Fruit fly (Drosophila melanogaster) whole organism, embryonic: ENCODE results near the gene cactin.
A peak's percentile ranks its signal among the peaks of the same experiment; 100 is the strongest.

ENCODE experiments used
- Aef1 ChIP-seq: fragments of 200-800 bp; sonication (Bioruptor generic); IDR thresholded peaks from 3 replicates; pipeline ENCODE4 v1.3.6; 2022; ENCODE audit warnings: missing biosample characterization, missing genetic modification characterization
- Atf-2 ChIP-seq: fragments of 200-800 bp; sonication (Bioruptor generic); optimal IDR thresholded peaks from 2 replicates; lab custom pipeline; 2016; ENCODE audit warnings: missing biosample characterization, missing genetic modification characterization
- BtbVII ChIP-seq: fragments of 200-800 bp; sonication (Bioruptor generic); optimal IDR thresholded peaks from 3 replicates; lab custom pipeline; 2017; ENCODE audit warnings: missing biosample characterization, mild to moderate bottlenecking, missing genetic modification characterization
- CG1024 ChIP-seq: fragments of 200-800 bp; sonication (Bioruptor generic); IDR thresholded peaks from 2 replicates; pipeline ENCODE4 v1.3.6; 2022; ENCODE audit warnings: missing biosample characterization, missing genetic modification characterization
- CG10462 ChIP-seq: fragments of 200-800 bp; sonication (Bioruptor generic); optimal IDR thresholded peaks from 2 replicates; lab custom pipeline; 2016; ENCODE audit warnings: missing biosample characterization, missing genetic modification characterization
- CG11504 ChIP-seq: fragments of 200-800 bp; sonication (Bioruptor generic); optimal IDR thresholded peaks from 3 replicates; lab custom pipeline; 2019; ENCODE audit warnings: missing biosample characterization, mild to moderate bottlenecking, missing genetic modification characterization, moderate library complexity
- CG12219 ChIP-seq: fragments of 200-800 bp; sonication (Bioruptor generic); optimal IDR thresholded peaks from 3 replicates; lab custom pipeline; 2018; ENCODE audit warnings: missing biosample characterization, mild to moderate bottlenecking, missing genetic modification characterization
- CG1233 ChIP-seq: fragments of 200-800 bp; sonication (Bioruptor generic); optimal IDR thresholded peaks from 4 replicates; lab custom pipeline; 2018; ENCODE audit warnings: missing biosample characterization, mild to moderate bottlenecking, missing genetic modification characterization
- CG12744 ChIP-seq: fragments of 200-800 bp; sonication (Bioruptor generic); optimal IDR thresholded peaks from 2 replicates; lab custom pipeline; 2016; ENCODE audit warnings: missing biosample characterization, missing genetic modification characterization
- CG13894 ChIP-seq: fragments of 200-800 bp; sonication (Bioruptor generic); optimal IDR thresholded peaks from 3 replicates; lab custom pipeline; 2018; ENCODE audit warnings: missing biosample characterization, mild to moderate bottlenecking, missing genetic modification characterization, moderate library complexity
- CG15601 ChIP-seq: fragments of 200-800 bp; sonication (Bioruptor generic); optimal IDR thresholded peaks from 3 replicates; lab custom pipeline; 2019; ENCODE audit warnings: missing biosample characterization, mild to moderate bottlenecking, missing genetic modification characterization, moderate library complexity
- CG17568 ChIP-seq: fragments of 200-800 bp; sonication (Bioruptor generic); optimal IDR thresholded peaks from 2 replicates; lab custom pipeline; 2018; ENCODE audit warnings: missing biosample characterization, mild to moderate bottlenecking, missing genetic modification characterization, moderate library complexity
- CG2202 ChIP-seq: fragments of 200-800 bp; sonication (Bioruptor generic); optimal IDR thresholded peaks from 2 replicates; lab custom pipeline; 2018; ENCODE audit warnings: missing biosample characterization, mild to moderate bottlenecking, missing genetic modification characterization
- CG2678 ChIP-seq: fragments of 200-800 bp; sonication (Bioruptor generic); optimal IDR thresholded peaks from 3 replicates; lab custom pipeline; 2019; ENCODE audit warnings: missing biosample characterization, mild to moderate bottlenecking, missing genetic modification characterization, moderate library complexity
- CG33557 ChIP-seq: fragments of 200-800 bp; sonication (Bioruptor generic); optimal IDR thresholded peaks from 2 replicates; lab custom pipeline; 2019; ENCODE audit warnings: missing biosample characterization, mild to moderate bottlenecking, missing genetic modification characterization, moderate library complexity
- CG34376 ChIP-seq: fragments of 200-800 bp; sonication (Bioruptor generic); optimal IDR thresholded peaks from 2 replicates; lab custom pipeline; 2018; ENCODE audit warnings: missing biosample characterization, mild to moderate bottlenecking, missing genetic modification characterization
- CG6175 ChIP-seq: fragments of 200-800 bp; sonication (Bioruptor generic); IDR thresholded peaks from 3 replicates; pipeline ENCODE4 v1.3.6; 2022; ENCODE audit warnings: missing biosample characterization, missing genetic modification characterization
- CG7271 ChIP-seq: fragments of 200-800 bp; sonication (Bioruptor generic); optimal IDR thresholded peaks from 2 replicates; lab custom pipeline; 2018; ENCODE audit warnings: missing biosample characterization, mild to moderate bottlenecking, missing genetic modification characterization, moderate library complexity
- CG8388 ChIP-seq: fragments of 200-800 bp; sonication (Bioruptor generic); optimal IDR thresholded peaks from 2 replicates; lab custom pipeline; 2019; ENCODE audit warnings: missing biosample characterization, mild to moderate bottlenecking, missing genetic modification characterization, moderate library complexity
- CTCF ChIP-seq: fragments of 200-800 bp; sonication (Bioruptor generic); optimal IDR thresholded peaks from 2 replicates; lab custom pipeline; 2017; ENCODE audit warnings: missing biosample characterization, mild to moderate bottlenecking, missing genetic modification characterization, moderate library complexity
- Dip2 ChIP-seq: fragments of 200-800 bp; sonication (Bioruptor generic); IDR thresholded peaks from 2 replicates; pipeline ENCODE4 v1.3.6; 2022; ENCODE audit warnings: missing biosample characterization, missing genetic modification characterization
- HmgD ChIP-seq: fragments of 200-800 bp; sonication (Bioruptor generic); optimal IDR thresholded peaks from 3 replicates; lab custom pipeline; 2016; ENCODE audit warnings: missing biosample characterization, missing genetic modification characterization
- Hr78 ChIP-seq, 2 experiments: fragments of 200-800 bp in 1 of 2; fragments of >200 bp in 1 of 2; sonication (Bioruptor generic) in 1 of 2; optimal IDR thresholded peaks; 2 replicates each; lab custom pipeline; 2017 to 2019; ENCODE audit warnings: missing biosample characterization in 2 of 2, missing genetic modification characterization in 2 of 2, mild to moderate bottlenecking in 1 of 2, moderate library complexity in 1 of 2
- Lhr ChIP-seq: fragments of 200-800 bp; sonication (Bioruptor generic); optimal IDR thresholded peaks from 3 replicates; lab custom pipeline; 2017; ENCODE audit warnings: mild to moderate bottlenecking, missing biosample characterization, missing genetic modification reagents, missing genetic modification characterization
- Lpt ChIP-seq: fragments of >200 bp; optimal IDR thresholded peaks from 2 replicates; lab custom pipeline; 2018; ENCODE audit warnings: missing biosample characterization, missing genetic modification characterization
- Mad ChIP-seq: fragments of 200-800 bp; sonication (Bioruptor generic); optimal IDR thresholded peaks from 2 replicates; lab custom pipeline; 2016; ENCODE audit warnings: missing biosample characterization, missing genetic modification characterization
- Optix ChIP-seq: fragments of 200-800 bp; sonication (Bioruptor generic); IDR thresholded peaks from 3 replicates; pipeline ENCODE4 v1.3.6; 2022; ENCODE audit warnings: missing biosample characterization, missing genetic modification characterization
- Poxn ChIP-seq: fragments of 200-800 bp; sonication (Bioruptor generic); IDR thresholded peaks from 2 replicates; pipeline ENCODE4 v1.3.6; 2022; ENCODE audit warnings: missing biosample characterization, missing genetic modification characterization
- Sry-δ ChIP-seq: fragments of 200-800 bp; sonication (Bioruptor generic); optimal IDR thresholded peaks from 2 replicates; lab custom pipeline; 2016; ENCODE audit warnings: missing biosample characterization, missing genetic modification characterization
- bigmax ChIP-seq: fragments of 200-800 bp; sonication (Bioruptor generic); optimal IDR thresholded peaks from 2 replicates; lab custom pipeline; 2018; ENCODE audit warnings: missing biosample characterization, mild to moderate bottlenecking, missing genetic modification characterization
- btn ChIP-seq: fragments of 200-800 bp; sonication (Bioruptor generic); optimal IDR thresholded peaks from 2 replicates; lab custom pipeline; 2016; ENCODE audit warnings: missing biosample characterization, missing genetic modification characterization
- chn ChIP-seq: fragments of 200-800 bp; sonication (Bioruptor generic); optimal IDR thresholded peaks from 2 replicates; lab custom pipeline; 2016; ENCODE audit warnings: missing biosample characterization, missing genetic modification characterization
- danr ChIP-seq: fragments of 200-800 bp; sonication (Bioruptor generic); IDR thresholded peaks from 2 replicates; pipeline ENCODE4 v1.3.6; 2022; ENCODE audit warnings: missing biosample characterization, missing genetic modification characterization
- dati ChIP-seq: fragments of 200-800 bp; sonication (Bioruptor generic); IDR thresholded peaks from 2 replicates; pipeline ENCODE4 v1.3.6; 2022; ENCODE audit warnings: missing biosample characterization, missing genetic modification characterization
- eve ChIP-seq, 2 experiments: fragments of >200 bp; optimal IDR thresholded peaks; 2 replicates each; lab custom pipeline; 2017; ENCODE audit warnings: missing biosample characterization in 2 of 2, missing genetic modification characterization in 2 of 2
- fu2 ChIP-seq: fragments of 200-800 bp; sonication (Bioruptor generic); optimal IDR thresholded peaks from 2 replicates; lab custom pipeline; 2016; ENCODE audit warnings: missing biosample characterization, missing genetic modification characterization
- gcm2 ChIP-seq: fragments of 200-800 bp; sonication (Bioruptor generic); optimal IDR thresholded peaks from 2 replicates; lab custom pipeline; 2016; ENCODE audit warnings: missing biosample characterization, missing genetic modification characterization
- hth ChIP-seq: fragments of >200 bp; optimal IDR thresholded peaks from 2 replicates; lab custom pipeline; 2017; ENCODE audit warnings: inconsistent platforms
- insv ChIP-seq, 2 experiments: fragments of 200-800 bp; sonication (Bioruptor generic); optimal IDR thresholded peaks; 3 replicates each; lab custom pipeline; 2016 to 2018; ENCODE audit warnings: missing biosample characterization in 2 of 2, missing genetic modification characterization in 2 of 2
- lbe ChIP-seq: fragments of 200-800 bp; sonication (Bioruptor generic); optimal IDR thresholded peaks from 2 replicates; lab custom pipeline; 2016; ENCODE audit warnings: missing biosample characterization, mild to moderate bottlenecking, missing genetic modification characterization
- mam ChIP-seq: fragments of 200-800 bp; sonication (Bioruptor generic); optimal IDR thresholded peaks from 3 replicates; lab custom pipeline; 2016; ENCODE audit warnings: missing biosample characterization, missing genetic modification characterization
- org-1 ChIP-seq: fragments of 200-800 bp; sonication (Bioruptor generic); optimal IDR thresholded peaks from 2 replicates; lab custom pipeline; 2017; ENCODE audit warnings: missing biosample characterization, missing genetic modification characterization
- scrt ChIP-seq: fragments of 200-800 bp; sonication (Bioruptor generic); optimal IDR thresholded peaks from 2 replicates; lab custom pipeline; 2018; ENCODE audit warnings: missing biosample characterization, mild to moderate bottlenecking, missing genetic modification characterization, moderate library complexity
- sima ChIP-seq: fragments of 200-800 bp; sonication (Bioruptor generic); optimal IDR thresholded peaks from 2 replicates; lab custom pipeline; 2016; ENCODE audit warnings: missing biosample characterization, missing genetic modification characterization
- so ChIP-seq: fragments of 200-800 bp; sonication (Bioruptor generic); IDR thresholded peaks from 3 replicates; pipeline ENCODE4 v1.3.6; 2022; ENCODE audit warnings: missing biosample characterization, missing genetic modification characterization
- sr ChIP-seq: fragments of 200-800 bp; sonication (Bioruptor generic); IDR thresholded peaks from 3 replicates; pipeline ENCODE4 v1.3.6; 2022; ENCODE audit warnings: missing biosample characterization, missing genetic modification characterization
- tap ChIP-seq: fragments of 200-800 bp; optimal IDR thresholded peaks from 3 replicates; lab custom pipeline; 2019; ENCODE audit warnings: missing biosample characterization, mild to moderate bottlenecking, missing genetic modification characterization, moderate library complexity
- tio ChIP-seq: fragments of 200-800 bp; sonication (Bioruptor generic); optimal IDR thresholded peaks from 2 replicates; lab custom pipeline; 2017; ENCODE audit warnings: missing biosample characterization, missing genetic modification characterization, inconsistent platforms
- tx ChIP-seq: fragments of 200-800 bp; sonication (Bioruptor generic); optimal IDR thresholded peaks from 2 replicates; lab custom pipeline; 2016; ENCODE audit warnings: missing biosample characterization, missing genetic modification characterization
- vnd ChIP-seq: fragments of 200-800 bp; sonication (Bioruptor generic); IDR thresholded peaks from 3 replicates; pipeline ENCODE4 v1.3.6; 2022; ENCODE audit warnings: missing biosample characterization, missing genetic modification characterization; ENCODE audit not compliant: partially characterized antibody
- wek ChIP-seq: fragments of 200-800 bp; sonication (Bioruptor generic); optimal IDR thresholded peaks from 3 replicates; lab custom pipeline; 2018; ENCODE audit warnings: missing biosample characterization, mild to moderate bottlenecking, missing genetic modification characterization, moderate library complexity

The cactin gene

dm6 chrX:20429482-20430204 lies 5.8 kb downstream of the cactin start, which contains the start of the genes CG11710 and mal (continued):
- TF ChIP-seq CG11504 (tag; lab: Kevin White, UChicago) (peak; percentile 88), Lpt (no peak), wek (GFP tag; lab: Kevin White, UChicago) (no peak), Hr78 (GFP tag; optimal IDR thresholded peaks at IDR 0.05; lab: Kevin White, UChicago) (no peak), gcm2 (GFP tag; lab: Kevin White, UChicago) (no peak), Optix (peak; percentile 68; the same call in 2 of the 3 replicates), CG12219 (GFP tag; lab: Kevin White, UChicago) (no peak), CG13894 (tag; lab: Kevin White, UChicago) (peak; percentile 83), tx (GFP tag; lab: Kevin White, UChicago) (peak; percentile 39), CG2678 (tag; lab: Kevin White, UChicago) (peak; percentile 91), so (GFP tag; lab: Robert Waterston, UW) (peak; percentile 45; the same call in 1 of the 3 replicates), CG8388 (GFP tag; lab: Kevin White, UChicago) (peak; percentile 52), HmgD (GFP tag; lab: Kevin White, UChicago) (peak; percentile 12), CG2202 (peak; percentile 36), CG1233 (GFP tag; lab: Kevin White, UChicago) (peak; percentile 81), CG12744 (peak; percentile 48), CG17568 (GFP tag; lab: Kevin White, UChicago) (no peak), CG1024 (GFP tag; lab: Robert Waterston, UW) (no peak), CG34376 (GFP tag; lab: Kevin White, UChicago) (peak; percentile 49), tap (tag; lab: Kevin White, UChicago) (peak; percentile 79), lbe (GFP tag; lab: Kevin White, UChicago) (peak; percentile 67), bigmax (GFP tag; lab: Kevin White, UChicago) (no peak), CG7271 (tag; lab: Kevin White, UChicago) (no peak), btn (peak; percentile 14), org-1 (peak; percentile 57), eve (GFP tag; optimal IDR thresholded peaks at IDR 0.05; lab: Kevin White, UChicago) (no peak), sima (GFP tag; lab: Kevin White, UChicago) (no peak), Atf-2 (GFP tag; lab: Kevin White, UChicago) (peak; percentile 40), CTCF (GFP tag; lab: Kevin White, UChicago) (peak; percentile 5), vnd (GFP tag; lab: Robert Waterston, UW) (peak; percentile 29; the same call in 1 of the 3 replicates), sr (GFP tag; lab: Robert Waterston, UW) (no peak), CG33557 (GFP tag; lab: Kevin White, UChicago) (no peak), danr (peak; percentile 44; the same call in 1 of the 2 replicates), Dip2 (GFP tag; lab: Robert Waterston, UW) (no peak), hth (no peak), fu2 (GFP tag; lab: Kevin White, UChicago) (peak; percentile 53), Aef1 (peak; percentile 78), dati (GFP tag; lab: Robert Waterston, UW) (no peak), CG15601 (tag; lab: Kevin White, UChicago) (no peak), CG10462 (GFP tag; lab: Kevin White, UChicago) (peak; percentile 43), insv (GFP tag; optimal IDR thresholded peaks at IDR 0.05; lab: Kevin White, UChicago) (peak in 1 of 2 experiments; percentile 7), Lhr (GFP tag; lab: Kevin White, UChicago) (no peak), Poxn (GFP tag; lab: Robert Waterston, UW) (no peak), chn (GFP tag; lab: Kevin White, UChicago) (peak; percentile 61), scrt (GFP tag; lab: Kevin White, UChicago) (peak; percentile 84), BtbVII (GFP tag; lab: Kevin White, UChicago) (peak; percentile 78), Mad (peak; percentile 21), tio (no peak), Sry-δ (peak; percentile 36), mam (GFP tag; lab: Kevin White, UChicago) (peak; percentile 74), CG6175 (no peak)
